Worm (Caenorhabditis elegans) whole organism, L4 larva: ENCODE data around the gene sto-6.

Experiments used
- D1046.2 ChIP-seq: fragments of 200-800 bp; sonication (Bioruptor generic); IDR thresholded peaks from 2 replicates; pipeline ENCODE4 v1.3.6; 2022; ENCODE audit warnings: missing genetic modification characterization, missing compliant biosample characterization
- F26F4.8 ChIP-seq: fragments of 200-800 bp; sonication (Bioruptor generic); conservative IDR thresholded peaks from 2 replicates; pipeline ENCODE4 v1.3.6; 2022; ENCODE audit warnings: missing genetic modification characterization, missing compliant biosample characterization
- F37D6.2 ChIP-seq: sonication (generic microtip); optimal IDR thresholded peaks from 2 replicates; lab custom pipeline; 2016; ENCODE audit warnings: mild to moderate bottlenecking, missing genetic modification characterization, missing compliant biosample characterization
- T20F7.1 ChIP-seq: fragments of 200-800 bp; sonication (Bioruptor generic); optimal IDR thresholded peaks from 2 replicates; lab custom pipeline; 2018; ENCODE audit warnings: mild to moderate bottlenecking, missing genetic modification characterization, missing compliant biosample characterization
- Y105C5A.15 ChIP-seq: fragments of 200-800 bp; sonication (Bioruptor generic); IDR thresholded peaks from 2 replicates; pipeline ENCODE4 v1.3.6; 2022; ENCODE audit warnings: missing genetic modification characterization, missing compliant biosample characterization
- Y5F2A.4 ChIP-seq: fragments of 200-800 bp; sonication (Bioruptor generic); optimal IDR thresholded peaks from 2 replicates; lab custom pipeline; 2018; ENCODE audit warnings: mild to moderate bottlenecking, missing genetic modification characterization, missing compliant biosample characterization
- Y75B8A.6 ChIP-seq: fragments of 200-800 bp; sonication (Bioruptor generic); IDR thresholded peaks from 2 replicates; pipeline ENCODE4 v1.3.6; 2022; ENCODE audit warnings: missing genetic modification reagents, missing genetic modification characterization, missing compliant biosample characterization
- ZK337.2 ChIP-seq: fragments of 200-800 bp; sonication (Bioruptor generic); IDR thresholded peaks from 2 replicates; pipeline ENCODE4 v1.3.6; 2022; ENCODE audit warnings: missing genetic modification reagents, missing genetic modification characterization, missing compliant biosample characterization
- aha-1 ChIP-seq: fragments of 150-350 bp; peaks from one replicate; lab custom pipeline; 2014; ENCODE audit warnings: missing biosample characterization, missing genetic modification characterization
- ama-1 ChIP-seq: fragments of 150-350 bp; optimal IDR thresholded peaks from 2 replicates; lab custom pipeline; 2014; ENCODE audit warnings: inconsistent platforms, mixed read lengths
- attf-4 ChIP-seq: sonication (generic microtip); optimal IDR thresholded peaks from 3 replicates; lab custom pipeline; 2017; ENCODE audit warnings: missing biosample characterization, missing genetic modification characterization
- ceh-62 ChIP-seq: sonication (generic microtip); optimal IDR thresholded peaks from 2 replicates; lab custom pipeline; 2017; ENCODE audit warnings: missing biosample characterization, missing genetic modification characterization
- ceh-82 ChIP-seq: sonication (generic microtip); optimal IDR thresholded peaks from 2 replicates; lab custom pipeline; 2017; ENCODE audit warnings: missing biosample characterization, missing genetic modification characterization
- cey-2 ChIP-seq: sonication (generic microtip); optimal IDR thresholded peaks from 3 replicates; lab custom pipeline; 2017; ENCODE audit warnings: missing genetic modification characterization, mild to moderate bottlenecking, missing compliant biosample characterization, antibody characterized with exemption, borderline replicate concordance; ENCODE audit not compliant: insufficient read depth
- daf-12 ChIP-seq: fragments of 150-350 bp; optimal IDR thresholded peaks from 2 replicates; lab custom pipeline; 2014; ENCODE audit warnings: missing biosample characterization, missing genetic modification reagents, missing genetic modification characterization
- daf-8 ChIP-seq: fragments of 200-800 bp; sonication (Bioruptor generic); IDR thresholded peaks from 2 replicates; pipeline ENCODE4 v1.3.6; 2022; ENCODE audit warnings: missing genetic modification characterization, missing compliant biosample characterization
- dmd-6 ChIP-seq: fragments of 200-800 bp; sonication (Bioruptor generic); IDR thresholded peaks from 2 replicates; pipeline ENCODE4 v1.3.6; 2022; ENCODE audit warnings: missing genetic modification reagents, missing genetic modification characterization, missing compliant biosample characterization
- fkh-10 ChIP-seq: fragments of 150-350 bp; optimal IDR thresholded peaks from 2 replicates; lab custom pipeline; 2014; ENCODE audit warnings: missing biosample characterization, missing genetic modification reagents, missing genetic modification characterization
- hif-1 ChIP-seq, 2 experiments: sonication (generic microtip); optimal IDR thresholded peaks; 2 replicates each; lab custom pipeline; 2016 to 2017; ENCODE audit warnings: missing compliant biosample characterization in 2 of 2, missing genetic modification characterization in 2 of 2, missing genetic modification reagents in 2 of 2, missing genotype in 2 of 2, mild to moderate bottlenecking in 1 of 2
- hlh-11 ChIP-seq: fragments of 200-800 bp; sonication (Bioruptor generic); optimal IDR thresholded peaks from 2 replicates; lab custom pipeline; 2018; ENCODE audit warnings: mild to moderate bottlenecking, missing genetic modification characterization, missing compliant biosample characterization
- hmg-1.1 ChIP-seq: fragments of 200-800 bp; sonication (Bioruptor generic); IDR thresholded peaks from 2 replicates; pipeline ENCODE4 v1.3.6; 2022; ENCODE audit warnings: missing genetic modification reagents, missing genetic modification characterization, missing compliant biosample characterization
- jun-1 ChIP-seq: fragments of 150-350 bp; optimal IDR thresholded peaks from 2 replicates; lab custom pipeline; 2014; ENCODE audit warnings: missing biosample characterization, missing genetic modification reagents, missing genetic modification characterization
- lin-13 ChIP-seq: fragments of 150-350 bp; optimal IDR thresholded peaks from 2 replicates; lab custom pipeline; 2014; ENCODE audit warnings: missing biosample characterization, missing genetic modification reagents, missing genetic modification characterization
- lin-38 ChIP-seq: fragments of 200-800 bp; sonication (Bioruptor generic); IDR thresholded peaks from 2 replicates; pipeline ENCODE4 v1.3.6; 2022; ENCODE audit warnings: missing genetic modification reagents, missing genetic modification characterization, missing compliant biosample characterization
- lin-39 ChIP-seq: fragments of 150-350 bp; optimal IDR thresholded peaks from 2 replicates; lab custom pipeline; 2014; ENCODE audit warnings: missing biosample characterization, missing genetic modification reagents, missing genetic modification characterization
- mdl-1 ChIP-seq, 2 experiments: fragments of 150-350 bp in 1 of 2; sonication (generic microtip) in 1 of 2; optimal IDR thresholded peaks; 2 replicates each; lab custom pipeline; 2014 to 2017; ENCODE audit warnings: missing biosample characterization in 2 of 2, missing genetic modification characterization in 2 of 2
- mep-1 ChIP-seq: fragments of 150-350 bp; sonication (generic microtip); optimal IDR thresholded peaks from 3 replicates; lab custom pipeline; 2014; ENCODE audit warnings: missing biosample characterization, missing genetic modification characterization
- mxl-3 ChIP-seq: fragments of 200-800 bp; sonication (Bioruptor generic); optimal IDR thresholded peaks from 2 replicates; lab custom pipeline; 2018; ENCODE audit warnings: mild to moderate bottlenecking, missing genetic modification characterization, missing compliant biosample characterization
- nhr-10 ChIP-seq: fragments of 150-350 bp; optimal IDR thresholded peaks from 2 replicates; lab custom pipeline; 2014; ENCODE audit warnings: missing biosample characterization, missing genetic modification characterization
- nhr-102 ChIP-seq: sonication (generic microtip); optimal IDR thresholded peaks from 2 replicates; lab custom pipeline; 2016; ENCODE audit warnings: mild to moderate bottlenecking, missing genetic modification characterization, moderate library complexity, missing compliant biosample characterization
- nhr-11 ChIP-seq: fragments of 150-350 bp; optimal IDR thresholded peaks from 2 replicates; lab custom pipeline; 2014; ENCODE audit warnings: missing biosample characterization, missing genetic modification characterization
- nhr-25 ChIP-seq: sonication (generic microtip); optimal IDR thresholded peaks from 2 replicates; lab custom pipeline; 2017; ENCODE audit warnings: missing genetic modification characterization, mild to moderate bottlenecking, missing compliant biosample characterization, antibody characterized with exemption, moderate library complexity, borderline replicate concordance; ENCODE audit not compliant: insufficient read depth
- nhr-28 ChIP-seq: fragments of 150-350 bp; optimal IDR thresholded peaks from 2 replicates; lab custom pipeline; 2014; ENCODE audit warnings: missing biosample characterization, missing genetic modification characterization
- nhr-41 ChIP-seq: fragments of 200-800 bp; sonication (Bioruptor generic); IDR thresholded peaks from 2 replicates; pipeline ENCODE4 v1.3.6; 2022; ENCODE audit warnings: missing genetic modification reagents, missing genetic modification characterization, missing compliant biosample characterization
- nhr-42 ChIP-seq: fragments of 200-800 bp; sonication (Bioruptor generic); IDR thresholded peaks from 2 replicates; pipeline ENCODE4 v1.3.6; 2022; ENCODE audit warnings: missing genetic modification characterization, missing compliant biosample characterization
- nhr-48 ChIP-seq: sonication (generic microtip); optimal IDR thresholded peaks from 2 replicates; lab custom pipeline; 2016; ENCODE audit warnings: mild to moderate bottlenecking, missing genetic modification characterization, missing compliant biosample characterization
- pha-4 ChIP-seq, 2 experiments: fragments of 150-350 bp in 1 of 2; fragments of 200-800 bp in 1 of 2; sonication (Bioruptor generic) in 1 of 2; IDR thresholded peaks in 1 of 2; optimal IDR thresholded peaks in 1 of 2; 2 replicates each; pipeline versions ENCODE4 v1.3.6 to Lab custom; 2014 to 2022; ENCODE audit warnings: missing genetic modification characterization in 2 of 2, missing genetic modification reagents in 2 of 2, missing biosample characterization in 1 of 2, missing compliant biosample characterization in 1 of 2
- php-3 ChIP-seq: fragments of 200-800 bp; sonication (Bioruptor generic); IDR thresholded peaks from 2 replicates; pipeline ENCODE4 v1.3.6; 2022; ENCODE audit warnings: missing genetic modification reagents, missing genetic modification characterization, missing compliant biosample characterization
- snpc-1.2 ChIP-seq: fragments of 200-800 bp; sonication (Bioruptor generic); IDR thresholded peaks from 2 replicates; pipeline ENCODE4 v1.3.6; 2022; ENCODE audit warnings: missing genetic modification reagents, missing genetic modification characterization, missing compliant biosample characterization
- spr-3 ChIP-seq: fragments of 200-800 bp; sonication (Bioruptor generic); optimal IDR thresholded peaks from 2 replicates; lab custom pipeline; 2018; ENCODE audit warnings: mild to moderate bottlenecking, missing genetic modification characterization, missing compliant biosample characterization
- tag-97 ChIP-seq: fragments of 200-800 bp; sonication (Bioruptor generic); IDR thresholded peaks from 2 replicates; pipeline ENCODE4 v1.3.6; 2022; ENCODE audit warnings: missing genetic modification characterization, missing compliant biosample characterization
- unc-130 ChIP-seq: sonication (generic microtip); optimal IDR thresholded peaks from 2 replicates; lab custom pipeline; 2016; ENCODE audit warnings: missing genetic modification reagents, missing genetic modification characterization, missing compliant biosample characterization
- unc-39 ChIP-seq: sonication (generic microtip); optimal IDR thresholded peaks from 2 replicates; lab custom pipeline; 2017; ENCODE audit warnings: missing biosample characterization, missing genetic modification characterization
- zfp-3 ChIP-seq: fragments of 200-800 bp; sonication (Bioruptor generic); conservative IDR thresholded peaks from 2 replicates; pipeline ENCODE4 v1.3.6; 2022; ENCODE audit warnings: missing genetic modification reagents, missing genetic modification characterization, missing compliant biosample characterization
- zip-11 ChIP-seq: fragments of 200-800 bp; sonication (Bioruptor generic); IDR thresholded peaks from 2 replicates; pipeline ENCODE4 v1.3.6; 2022; ENCODE audit warnings: missing genetic modification characterization, missing compliant biosample characterization
- ztf-7 ChIP-seq: fragments of 150-350 bp; optimal IDR thresholded peaks from 2 replicates; lab custom pipeline; 2014; ENCODE audit warnings: missing biosample characterization, missing genetic modification characterization

Gene sto-6

ce11 chrX:11645517-11645916 is 13.3 kb downstream of the sto-6 start (continued):
- TF ChIP-seq ceh-82 (tag; lab: Kevin White, UChicago) (no peak), daf-12 (tag; lab: Kevin White, UChicago) (no peak), zip-11 (GFP tag; lab: Robert Waterston, UW) (no peak), Y75B8A.6 (GFP tag; lab: Robert Waterston, UW) (no peak), F37D6.2 (tag; lab: Kevin White, UChicago) (no peak), nhr-41 (GFP tag; lab: Robert Waterston, UW) (no peak), unc-130 (no peak), hmg-1.1 (GFP tag; lab: Robert Waterston, UW) (peak; percentile 67), jun-1 (tag; lab: Kevin White, UChicago) (no peak), lin-39 (tag; lab: Kevin White, UChicago) (no peak), snpc-1.2 (no peak; the same call in 1 of the 2 replicates), spr-3 (peak; percentile 51), cey-2 (no peak), zfp-3 (GFP tag; lab: Robert Waterston, UW) (no peak), php-3 (GFP tag; lab: Robert Waterston, UW) (peak; percentile 33; the same call in 1 of the 2 replicates), attf-4 (tag; lab: Kevin White, UChicago) (no peak), D1046.2 (GFP tag; lab: Robert Waterston, UW) (0 out of 2 replicates have a peak, but pooled peaks have one; percentile 76), Y105C5A.15 (GFP tag; lab: Robert Waterston, UW) (peak; percentile 77; the same call in 1 of the 2 replicates)

DNA sequence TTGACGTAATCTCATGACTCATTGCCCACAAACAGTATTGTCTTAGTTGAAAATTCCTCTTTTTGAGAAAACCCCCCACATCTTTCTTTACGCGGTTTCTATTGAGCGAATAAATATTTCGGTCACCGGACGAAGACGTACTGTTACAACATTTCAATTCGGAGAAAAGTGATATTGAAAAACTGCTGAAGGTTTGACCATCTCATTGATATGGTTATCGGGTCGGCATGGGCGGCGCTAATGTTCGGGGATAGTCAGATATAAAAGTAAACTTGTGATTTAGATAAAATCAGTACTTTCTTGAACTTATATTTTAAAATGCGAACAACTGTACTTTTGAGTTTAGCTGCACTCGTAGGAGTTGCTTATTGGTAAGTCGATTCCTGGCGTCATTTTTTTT is 15.0 kb downstream of the sto-6 start, which contains the start of gene T04F8.8:
Gene T04F8.8, plus strand, starts transcription at position 301 of the 400 bp plus-strand sequence.
- TF ChIP-seq aha-1: peak; percentile 67
- no peak for TF ChIP-seq nhr-48

DNA sequence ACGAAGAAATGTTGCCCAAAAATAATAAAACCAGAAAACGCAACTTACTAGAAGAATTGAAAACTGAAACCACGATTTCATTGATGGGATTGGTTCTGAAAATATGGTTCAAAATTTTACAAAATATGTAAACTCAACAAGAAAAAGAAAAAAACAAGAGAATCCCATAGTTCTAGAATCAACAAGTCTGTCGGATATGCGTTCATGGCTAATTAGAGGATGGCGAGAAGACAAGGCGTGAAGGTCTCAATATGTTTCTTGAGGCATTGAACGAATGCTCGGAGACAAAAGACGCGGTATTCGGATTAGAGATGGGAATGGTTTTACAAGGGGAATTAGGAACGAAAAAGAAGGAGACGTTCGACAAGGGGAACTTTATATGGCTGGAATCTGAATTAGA is 18.5 kb downstream of the sto-6 start, which contains the start of gene cutl-11:
Gene cutl-11, minus strand, starts transcription at position 101 of the 400 bp plus-strand sequence.
- TF ChIP-seq mdl-1 (tag; optimal IDR thresholded peaks at IDR 0.05; lab: Kevin White, UChicago) (no peak), ceh-62 (tag; lab: Kevin White, UChicago) (no peak), nhr-10 (no peak), nhr-28 (tag; lab: Kevin White, UChicago) (no peak), php-3 (GFP tag; lab: Robert Waterston, UW) (no peak)

DNA sequence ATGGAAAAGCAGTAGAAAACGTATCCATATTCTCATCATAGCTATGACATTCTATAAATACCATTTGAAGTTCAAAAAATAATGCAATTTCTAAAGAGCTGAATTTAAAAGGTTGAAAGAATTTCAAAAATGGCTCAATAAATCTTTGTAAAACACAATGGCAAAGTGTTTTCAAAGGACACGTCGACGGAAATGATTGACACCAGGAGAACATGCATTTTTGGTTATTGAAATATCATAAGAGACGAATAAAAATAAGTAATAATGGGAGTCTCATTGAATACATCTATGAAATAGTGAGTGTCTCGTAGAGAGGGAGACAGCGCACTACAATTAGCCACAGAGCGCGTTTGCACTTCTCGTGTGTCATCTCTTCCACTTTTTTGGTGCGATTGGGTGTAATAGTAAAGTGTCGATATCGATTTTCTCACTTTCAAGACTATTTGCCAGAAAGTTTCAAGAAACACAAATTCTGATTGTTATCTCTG is 24.4 kb downstream of the sto-6 start, which contains the start of gene T04F8.2:
Gene T04F8.2, minus strand, starts transcription at position 51 of the 488 bp plus-strand sequence.
- TF ChIP-seq F26F4.8 (GFP tag; lab: Robert Waterston, UW): no peak
- TF ChIP-seq ZK337.2 (GFP tag; lab: Robert Waterston, UW): no peak
- TF ChIP-seq lin-39 (tag; lab: Kevin White, UChicago): no peak
- no peak for TF ChIP-seq fkh-10 (GFP tag; lab: Kevin White, UChicago)
- peak; percentile 65 for TF ChIP-seq dmd-6 (GFP tag; lab: Robert Waterston, UW)
- TF ChIP-seq unc-39 (tag; lab: Kevin White, UChicago): no peak
- TF ChIP-seq spr-3: no peak
- no peak for TF ChIP-seq daf-8 (GFP tag; lab: Robert Waterston, UW)
- peak; percentile 3 for TF ChIP-seq mxl-3 (GFP tag; lab: Kevin White, UChicago)
- TF ChIP-seq lin-13 (GFP tag; lab: Kevin White, UChicago): peak; percentile 25
- no peak for TF ChIP-seq tag-97 (GFP tag; lab: Robert Waterston, UW)
- peak; percentile 57 for TF ChIP-seq nhr-25 (tag; lab: Kevin White, UChicago)
- TF ChIP-seq ama-1 (lab: Kevin White, UChicago): no peak
- no peak for TF ChIP-seq nhr-102 (tag; lab: Kevin White, UChicago)
- TF ChIP-seq hif-1 (tag; optimal IDR thresholded peaks at IDR 0.05; lab: Kevin White, UChicago): peak in 1 of 2 experiments; percentile 43
- TF ChIP-seq pha-4 (GFP tag; IDR thresholded peaks at IDR 0.05; lab: Robert Waterston, UW): no peak
- TF ChIP-seq pha-4 (tag; optimal IDR thresholded peaks at IDR 0.05; lab: Kevin White, UChicago): peak; percentile 78
- TF ChIP-seq nhr-11 (tag; lab: Kevin White, UChicago): peak; percentile 60
- TF ChIP-seq hmg-1.1 (GFP tag; lab: Robert Waterston, UW): peak; percentile 60
- TF ChIP-seq T20F7.1: peak; percentile 48
- peak; percentile 65 for TF ChIP-seq hlh-11 (tag; lab: Kevin White, UChicago)
- peak; percentile 95 for TF ChIP-seq lin-38 (GFP tag; lab: Robert Waterston, UW)
- TF ChIP-seq Y5F2A.4 (GFP tag; lab: Kevin White, UChicago): no peak
- TF ChIP-seq mep-1 (tag; lab: Kevin White, UChicago): peak; percentile 82
- no peak for TF ChIP-seq nhr-42
- TF ChIP-seq ztf-7: peak; percentile 55
